Fruit fly (Drosophila melanogaster) S2 (cell line): ENCODE results near the gene bark.

ENCODE experiments used
- CG8478 ChIP-seq: fragments of >200 bp; optimal IDR thresholded peaks from 2 replicates; lab custom pipeline; 2018
- CTCF ChIP-seq, 2 experiments: fragments of >200 bp; optimal IDR thresholded peaks; 2 replicates each; lab custom pipeline; 2018

DNA sequence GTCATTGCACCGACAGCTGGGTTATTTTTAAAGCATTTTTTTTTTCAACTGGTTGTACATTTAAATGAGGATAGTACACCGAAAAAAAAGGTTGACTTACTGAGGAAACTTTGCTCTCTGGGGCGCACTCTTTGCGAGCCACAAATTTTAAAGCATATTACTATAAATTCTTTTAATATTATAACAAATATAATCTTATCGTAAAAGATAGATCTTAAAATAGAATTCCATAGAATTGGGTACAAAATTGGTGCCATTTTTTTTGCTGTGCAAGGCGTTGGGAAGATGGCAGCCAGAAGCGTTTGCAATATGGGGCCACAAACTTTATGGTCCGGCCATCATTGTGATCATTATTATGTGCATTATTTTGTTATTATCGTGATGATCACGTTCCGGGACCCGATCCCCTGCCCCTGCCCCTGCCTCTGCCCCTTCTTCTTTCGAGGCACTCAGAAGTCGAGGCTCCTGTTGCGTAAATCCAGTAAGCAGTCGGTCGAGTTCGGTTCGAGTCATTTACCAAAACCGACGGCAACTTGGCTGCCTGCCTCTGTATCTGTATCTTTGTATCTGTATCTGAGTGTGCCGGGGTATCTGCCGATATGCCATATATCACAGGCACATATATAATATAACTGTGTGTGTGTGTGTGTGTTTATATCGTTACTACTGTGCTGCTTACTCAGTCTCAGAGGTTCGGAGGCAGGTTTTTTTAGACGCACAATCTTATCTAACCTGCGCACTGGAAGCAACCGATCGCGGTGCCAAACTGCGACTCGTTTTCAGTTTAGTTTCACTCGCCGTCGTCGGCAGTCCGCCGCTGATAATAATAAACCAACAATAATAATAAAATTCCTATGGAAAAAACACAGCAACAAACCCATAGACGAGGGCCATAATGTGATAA lies 8.6 kb upstream of the bark start:
- no peak for TF ChIP-seq CG8478
- TF ChIP-seq CTCF (optimal IDR thresholded peaks at IDR 0.05; lab: Kevin White, UChicago), result no peak
